Worm (Caenorhabditis elegans): ENCODE results near the gene rps-30.

DNA sequence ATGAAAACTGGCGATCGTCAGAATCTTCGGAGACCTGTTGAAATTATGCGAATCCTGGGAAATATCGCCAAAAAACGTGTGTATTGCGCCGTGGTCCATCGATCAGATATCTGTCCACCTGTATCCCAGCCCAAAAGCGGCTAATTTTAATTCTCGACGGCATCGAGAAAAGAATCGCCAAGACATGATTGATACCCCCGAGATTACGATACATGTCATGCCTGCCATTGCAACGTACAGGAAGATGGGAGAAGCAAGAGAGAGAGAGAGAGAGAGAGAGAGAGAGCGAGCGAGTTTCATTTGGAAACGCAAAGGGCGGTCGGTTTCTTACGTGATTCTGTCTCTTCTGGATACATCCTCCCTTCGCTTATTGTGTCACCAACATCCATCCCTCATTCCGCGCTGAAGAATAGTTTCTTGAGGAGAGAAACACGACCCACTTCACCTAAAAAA is 2.2 kb upstream of the rps-30 start, which contains the start of gene grl-10:
- TF ChIP-seq dao-5 (tag; optimal IDR thresholded peaks at IDR 0.05) (no peak), him-1 (tag; optimal IDR thresholded peaks at IDR 0.05) (no peak), W03F9.2 (tag; optimal IDR thresholded peaks at IDR 0.05) (no peak)
